Worm (Caenorhabditis elegans) whole organism, L2 larva: Measurements from ENCODE around the gene gst-36.
A peak's percentile ranks its signal among the peaks of the same experiment; 100 is the strongest.

ENCODE experiments used
- lin-11 ChIP-seq: fragments of 150-350 bp; sonication (generic microtip); optimal IDR thresholded peaks from 2 replicates; lab custom pipeline; 2014; ENCODE audit warnings: missing biosample characterization, missing genetic modification characterization, inconsistent platforms, mixed read lengths
- lin-13 ChIP-seq: fragments of 150-350 bp; optimal IDR thresholded peaks from 2 replicates; lab custom pipeline; 2014; ENCODE audit warnings: missing biosample characterization, missing genetic modification reagents, missing genetic modification characterization
- lsy-2 ChIP-seq, 2 experiments: fragments of 150-350 bp in 1 of 2; sonication (generic microtip) in 1 of 2; optimal IDR thresholded peaks; 2 replicates each; lab custom pipeline; 2014 to 2017; ENCODE audit warnings: missing biosample characterization in 2 of 2, missing genetic modification characterization in 2 of 2
- mdl-1 ChIP-seq, 2 experiments: fragments of 150-350 bp in 1 of 2; sonication (generic microtip) in 1 of 2; optimal IDR thresholded peaks; 2 replicates each; lab custom pipeline; 2017; ENCODE audit warnings: missing biosample characterization in 2 of 2, missing genetic modification characterization in 2 of 2
- skn-1 ChIP-seq: sonication (generic microtip); optimal IDR thresholded peaks from 2 replicates; lab custom pipeline; 2017; ENCODE audit warnings: missing biosample characterization, missing genetic modification characterization
- unc-62 ChIP-seq: fragments of 150-350 bp; optimal IDR thresholded peaks from 2 replicates; lab custom pipeline; 2014; ENCODE audit warnings: missing biosample characterization, missing genetic modification reagents, missing genetic modification characterization
- zag-1 ChIP-seq: fragments of 150-350 bp; optimal IDR thresholded peaks from 2 replicates; lab custom pipeline; 2014; ENCODE audit warnings: missing biosample characterization, missing genetic modification characterization
- ztf-1 ChIP-seq: fragments of 200-800 bp; sonication (Bioruptor generic); conservative IDR thresholded peaks from 2 replicates; pipeline ENCODE4 v1.3.6; 2022; ENCODE audit warnings: missing genetic modification characterization, missing compliant biosample characterization
- ztf-4 ChIP-seq: fragments of 150-350 bp; optimal IDR thresholded peaks from 2 replicates; lab custom pipeline; 2014; ENCODE audit warnings: missing biosample characterization, missing genetic modification characterization

ce11 chrX:9858069-9858468 lies 4.7 kb downstream of the gst-36 start, which contains the start of gene scav-5:
- TF ChIP-seq lin-13 (GFP tag; lab: Kevin White, UChicago) (no peak), mdl-1 (tag; optimal IDR thresholded peaks at IDR 0.05; lab: Kevin White, UChicago) (no peak), ztf-1 (GFP tag; lab: Robert Waterston, UW) (no peak), skn-1 (tag; lab: Kevin White, UChicago) (peak; percentile 66), unc-62 (no peak), lin-11 (tag; lab: Kevin White, UChicago) (no peak), lsy-2 (tag; optimal IDR thresholded peaks at IDR 0.05; lab: Kevin White, UChicago) (no peak), ztf-4 (tag; lab: Kevin White, UChicago) (no peak), zag-1 (tag; lab: Kevin White, UChicago) (no peak)
